Worm (Caenorhabditis elegans) whole organism, early embryonic: ENCODE measurements around the gene K02A2.5.

Source experiments
- B0310.2 ChIP-seq: sonication (generic microtip); optimal IDR thresholded peaks from 2 replicates; lab custom pipeline; 2016; ENCODE audit warnings: mild to moderate bottlenecking, missing genetic modification characterization, missing compliant biosample characterization
- aly-1 ChIP-seq: sonication (generic microtip); optimal IDR thresholded peaks from 2 replicates; lab custom pipeline; 2016; ENCODE audit warnings: missing genetic modification characterization, missing compliant biosample characterization
- ama-1 ChIP-seq: fragments of 150-350 bp; optimal IDR thresholded peaks from 2 replicates; lab custom pipeline; 2014
- ceh-13 ChIP-seq: fragments of 200-800 bp; sonication (Bioruptor generic); optimal IDR thresholded peaks from 2 replicates; lab custom pipeline; 2018; ENCODE audit warnings: mild to moderate bottlenecking, missing genetic modification characterization, missing compliant biosample characterization
- ceh-36 ChIP-seq: sonication (generic microtip); optimal IDR thresholded peaks from 2 replicates; lab custom pipeline; 2016; ENCODE audit warnings: missing genetic modification characterization, inconsistent platforms, missing compliant biosample characterization
- ets-7 ChIP-seq: sonication (generic microtip); optimal IDR thresholded peaks from 2 replicates; lab custom pipeline; 2016; ENCODE audit warnings: missing genotype, missing genetic modification characterization, missing compliant biosample characterization

ce11 chrII:7405262-7405661 lies 6.6 kb downstream of the K02A2.5 start:
- TF ChIP-seq B0310.2 (tag; lab: Kevin White, UChicago) (no peak), ama-1 (lab: Kevin White, UChicago) (no peak), ceh-36 (tag; lab: Kevin White, UChicago) (no peak), ceh-13 (GFP tag; lab: Kevin White, UChicago) (no peak), aly-1 (no peak), ets-7 (tag; lab: Kevin White, UChicago) (no peak)
